Worm (Caenorhabditis elegans): ENCODE results near the gene srxa-15.

DNA sequence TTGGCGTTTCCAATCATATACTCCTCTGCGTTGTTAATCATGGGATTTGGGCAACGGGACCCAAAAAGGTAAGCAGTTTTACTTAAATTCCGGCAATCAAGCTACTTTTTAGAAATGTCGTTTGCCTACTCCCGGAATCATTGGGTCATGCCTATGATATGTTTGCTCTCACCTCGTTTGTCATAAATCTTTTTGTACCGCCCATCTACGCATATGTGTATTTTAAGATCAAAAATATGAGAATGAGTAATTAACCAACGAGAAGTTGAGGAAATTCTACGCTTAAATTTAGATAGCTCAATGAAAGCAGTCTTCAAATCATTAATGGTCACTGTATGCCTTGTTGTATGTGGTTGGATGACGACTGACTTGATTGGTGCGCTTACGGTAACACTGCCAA is 40.3 kb downstream of the srxa-15 start:
- TF ChIP-seq nhr-77 (tag; optimal IDR thresholded peaks at IDR 0.05) = no peak
- no peak for TF ChIP-seq nhr-12 (tag; optimal IDR thresholded peaks at IDR 0.05)
- TF ChIP-seq fkh-2 (tag; optimal IDR thresholded peaks at IDR 0.05) = no peak
- no peak for TF ChIP-seq pqm-1 (tag; optimal IDR thresholded peaks at IDR 0.05)
- TF ChIP-seq lin-15B (tag; optimal IDR thresholded peaks at IDR 0.05) = no peak
- no peak for TF ChIP-seq fkh-10 (GFP tag; optimal IDR thresholded peaks at IDR 0.05)
- no peak for TF ChIP-seq unc-39 (tag; optimal IDR thresholded peaks at IDR 0.05)
- no peak for TF ChIP-seq zag-1 (tag; optimal IDR thresholded peaks at IDR 0.05)

All from whole organism, L3 larva.